Fruit fly (Drosophila melanogaster): ENCODE data around the gene Eig71Eb.
A peak's percentile ranks its signal among the peaks of the same experiment; 100 is the strongest.

Eig71Eb gene

dm6 chr3L:15670455-15670854 is 20.7 kb downstream of the Eig71Eb start (continued):
- TF ChIP-seq nerfin-1 (tag; optimal IDR thresholded peaks at IDR 0.05) (no peak), CG4404 (GFP tag; IDR thresholded peaks at IDR 0.05) (peak; percentile 69), Hr78 (GFP tag; optimal IDR thresholded peaks at IDR 0.05) (no peak), E2f2 (GFP tag; IDR thresholded peaks at IDR 0.05) (no peak), pum (GFP tag; optimal IDR thresholded peaks at IDR 0.05) (no peak), Ets97D (GFP tag; optimal IDR thresholded peaks at IDR 0.05) (no peak), D (optimal IDR thresholded peaks at IDR 0.05) (no peak), D (GFP tag; optimal IDR thresholded peaks at IDR 0.05) (peak; percentile 29), slbo (GFP tag; IDR thresholded peaks at IDR 0.05) (no peak), ro (GFP tag; IDR thresholded peaks at IDR 0.05) (no peak), CG31441 (GFP tag; IDR thresholded peaks at IDR 0.05) (peak; percentile 48), Optix (GFP tag; IDR thresholded peaks at IDR 0.05) (no peak), HLH3B (GFP tag; IDR thresholded peaks at IDR 0.05) (no peak), crp (GFP tag; optimal IDR thresholded peaks at IDR 0.05) (no peak), zen (tag; optimal IDR thresholded peaks at IDR 0.05) (peak; percentile 73), CG10979 (tag; optimal IDR thresholded peaks at IDR 0.05) (peak; percentile 76), HmgD (GFP tag; optimal IDR thresholded peaks at IDR 0.05) (no peak), CG18262 (tag; optimal IDR thresholded peaks at IDR 0.05) (peak; percentile 81), Stat92E (GFP tag; optimal IDR thresholded peaks at IDR 0.05) (no peak), CG6654 (GFP tag; optimal IDR thresholded peaks at IDR 0.05) (no peak), cg (GFP tag; optimal IDR thresholded peaks at IDR 0.05) (no peak), pzg (GFP tag; optimal IDR thresholded peaks at IDR 0.05) (no peak), Camta (GFP tag; optimal IDR thresholded peaks at IDR 0.05) (no peak), CG13775 (GFP tag; optimal IDR thresholded peaks at IDR 0.05) (peak; percentile 35), az2 (GFP tag; optimal IDR thresholded peaks at IDR 0.05) (peak; percentile 12), Ptx1 (GFP tag; IDR thresholded peaks at IDR 0.05) (no peak), CoRest (tag; optimal IDR thresholded peaks at IDR 0.05) (peak; percentile 37), crol (GFP tag; IDR thresholded peaks at IDR 0.05) (no peak), CG12744 (GFP tag; optimal IDR thresholded peaks at IDR 0.05) (no peak), gcm2 (GFP tag; optimal IDR thresholded peaks at IDR 0.05) (no peak), Sox102F (GFP tag; optimal IDR thresholded peaks at IDR 0.05) (no peak), CG1647 (GFP tag; optimal IDR thresholded peaks at IDR 0.05) (no peak), CG3726 (GFP tag; IDR thresholded peaks at IDR 0.05) (no peak), CG12391 (tag; optimal IDR thresholded peaks at IDR 0.05) (peak; percentile 54), C15 (GFP tag; IDR thresholded peaks at IDR 0.05) (no peak), CG13624 (GFP tag; optimal IDR thresholded peaks at IDR 0.05) (no peak), exex (tag; optimal IDR thresholded peaks at IDR 0.05) (no peak), CG15696 (tag; optimal IDR thresholded peaks at IDR 0.05) (peak; percentile 80), chif (GFP tag; optimal IDR thresholded peaks at IDR 0.05) (no peak), trem (tag; optimal IDR thresholded peaks at IDR 0.05) (peak; percentile 8), Trl (optimal IDR thresholded peaks at IDR 0.05) (no peak), Trl (GFP tag; optimal IDR thresholded peaks at IDR 0.05) (no peak), CG8924 (tag; optimal IDR thresholded peaks at IDR 0.05) (peak; percentile 56), grau (tag; optimal IDR thresholded peaks at IDR 0.05) (peak; percentile 30), CG5953 (GFP tag; IDR thresholded peaks at IDR 0.05) (no peak), Hr3 (GFP tag; optimal IDR thresholded peaks at IDR 0.05) (peak; percentile 9), NC2β (GFP tag; optimal IDR thresholded peaks at IDR 0.05) (no peak), trh (GFP tag; optimal IDR thresholded peaks at IDR 0.05) (no peak), CG4424 (GFP tag; optimal IDR thresholded peaks at IDR 0.05) (peak; percentile 13), Elba2 (GFP tag; optimal IDR thresholded peaks at IDR 0.05) (no peak), abd-A (tag; optimal IDR thresholded peaks at IDR 0.05) (no peak), gsb-n (tag; optimal IDR thresholded peaks at IDR 0.05) (peak; percentile 19), CG2199 (GFP tag; IDR thresholded peaks at IDR 0.05) (no peak)

Measured in whole organism, embryonic.